Fruit fly (Drosophila melanogaster): Measurements from ENCODE around the gene CG3156.

DNA sequence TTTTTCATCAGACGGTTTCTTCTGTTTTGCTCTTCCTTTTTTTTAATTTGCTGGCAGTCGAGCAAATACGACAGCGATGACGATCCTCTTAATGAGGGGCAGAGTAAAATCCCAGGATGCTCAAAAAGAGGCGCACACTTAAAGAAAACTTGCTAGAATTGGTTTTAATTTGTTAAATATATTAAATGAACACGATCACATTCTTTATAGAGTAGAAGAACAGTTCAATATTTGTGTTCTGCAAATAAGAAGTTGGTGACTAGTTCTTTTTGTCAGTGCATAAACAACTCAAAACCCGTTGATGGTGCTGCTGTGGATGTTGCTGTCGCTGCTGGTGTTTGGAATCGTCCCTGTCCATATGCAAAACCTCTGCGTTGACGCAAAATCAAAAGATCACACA lies 39.4 kb upstream of the CG3156 start:
- TF ChIP-seq CG7045 (GFP tag; optimal IDR thresholded peaks at IDR 0.05) = no peak
- TF ChIP-seq toe (GFP tag; optimal IDR thresholded peaks at IDR 0.05) = no peak
- TF ChIP-seq tj (GFP tag; optimal IDR thresholded peaks at IDR 0.05) = no peak
- no peak for TF ChIP-seq kay (GFP tag; ENCODE audit: borderline replicate concordance)
- TF ChIP-seq bab1 (GFP tag; optimal IDR thresholded peaks at IDR 0.05) = no peak
- TF ChIP-seq Hr96 (GFP tag; optimal IDR thresholded peaks at IDR 0.05) = no peak

Measured in whole organism, adult.